Worm (Caenorhabditis elegans): ENCODE results near the gene str-204.

Gene str-204

ce11 chrV:7132248-7132647, 27.2 kb upstream of the str-204 start, which contains the start of gene sre-10:
Gene sre-10 (plus strand): TSS chrV:7132548.
- TF ChIP-seq unc-39 (tag; optimal IDR thresholded peaks at IDR 0.05) = no peak
- no peak for TF ChIP-seq ces-1 (GFP tag; optimal IDR thresholded peaks at IDR 0.05)
- no peak for TF ChIP-seq nhr-2 (tag; optimal IDR thresholded peaks at IDR 0.05)
- TF ChIP-seq lin-32 (GFP tag; optimal IDR thresholded peaks at IDR 0.05) = no peak
- TF ChIP-seq hlh-1 (tag; optimal IDR thresholded peaks at IDR 0.05) = no peak
- TF ChIP-seq ham-2 (GFP tag; optimal IDR thresholded peaks at IDR 0.05) = no peak
- no peak for TF ChIP-seq nhr-12 (tag; optimal IDR thresholded peaks at IDR 0.05)
- no peak for TF ChIP-seq ztf-11 (tag; optimal IDR thresholded peaks at IDR 0.05)
- no peak for TF ChIP-seq mep-1 (tag; optimal IDR thresholded peaks at IDR 0.05)

ce11 chrV:7133963-7134362, 25.5 kb upstream of the str-204 start, which contains the start of gene F10D2.16:
Gene F10D2.16 (plus strand): TSS chrV:7134263.
- no peak for TF ChIP-seq cnd-1 (tag; optimal IDR thresholded peaks at IDR 0.05)
- no peak for TF ChIP-seq pha-4 (tag; optimal IDR thresholded peaks at IDR 0.05)
- no peak for TF ChIP-seq ham-2 (GFP tag; optimal IDR thresholded peaks at IDR 0.05)
- no peak for TF ChIP-seq bed-3 (GFP tag; optimal IDR thresholded peaks at IDR 0.05)
- no peak for TF ChIP-seq lsy-2 (tag; optimal IDR thresholded peaks at IDR 0.05)
- no peak for TF ChIP-seq blmp-1 (tag; optimal IDR thresholded peaks at IDR 0.05)
- no peak for TF ChIP-seq ceh-43 (GFP tag; optimal IDR thresholded peaks at IDR 0.05)
- TF ChIP-seq zip-8 (tag; optimal IDR thresholded peaks at IDR 0.05) = no peak
- TF ChIP-seq nhr-12 (tag; optimal IDR thresholded peaks at IDR 0.05) = no peak
- no peak for TF ChIP-seq unc-120 (tag; optimal IDR thresholded peaks at IDR 0.05; ENCODE audit: poor library complexity, severe bottlenecking)

- TF ChIP-seq ceh-39 (tag; optimal IDR thresholded peaks at IDR 0.05) (no peak), mls-2 (tag; optimal IDR thresholded peaks at IDR 0.05) (no peak), zip-8 (tag; optimal IDR thresholded peaks at IDR 0.05) (no peak), unc-120 (tag; optimal IDR thresholded peaks at IDR 0.05; ENCODE audit: poor library complexity, severe bottlenecking) (no peak), sptf-1 (tag; optimal IDR thresholded peaks at IDR 0.05) (no peak)
Measured at ce11 chrV:7136859-7137258, 22.6 kb upstream of the str-204 start.

- TF ChIP-seq drap-1 (GFP tag; optimal IDR thresholded peaks at IDR 0.05) = no peak
- no peak for TF ChIP-seq sem-2 (GFP tag; optimal IDR thresholded peaks at IDR 0.05)
- no peak for TF ChIP-seq ceh-83 (GFP tag; optimal IDR thresholded peaks at IDR 0.05)
- TF ChIP-seq ces-1 (GFP tag; optimal IDR thresholded peaks at IDR 0.05) = no peak
- TF ChIP-seq nhr-237 (tag; optimal IDR thresholded peaks at IDR 0.05) = no peak
- TF ChIP-seq ceh-43 (GFP tag; optimal IDR thresholded peaks at IDR 0.05) = no peak
- no peak for TF ChIP-seq mls-2 (tag; optimal IDR thresholded peaks at IDR 0.05)
- no peak for TF ChIP-seq nhr-2 (tag; optimal IDR thresholded peaks at IDR 0.05)
- TF ChIP-seq lin-32 (GFP tag; optimal IDR thresholded peaks at IDR 0.05) = no peak
- TF ChIP-seq ceh-39 (tag; optimal IDR thresholded peaks at IDR 0.05) = no peak
- TF ChIP-seq blmp-1 (tag; optimal IDR thresholded peaks at IDR 0.05) = no peak
- TF ChIP-seq lsy-2 (tag; optimal IDR thresholded peaks at IDR 0.05) = no peak
- TF ChIP-seq mep-1 (tag; optimal IDR thresholded peaks at IDR 0.05) = no peak
- TF ChIP-seq zip-8 (tag; optimal IDR thresholded peaks at IDR 0.05) = no peak
- no peak for TF ChIP-seq unc-62 (GFP tag; optimal IDR thresholded peaks at IDR 0.05)
- TF ChIP-seq tbx-8 (GFP tag; optimal IDR thresholded peaks at IDR 0.05) = no peak
- no peak for TF ChIP-seq mab-5 (tag; optimal IDR thresholded peaks at IDR 0.05)
- TF ChIP-seq bed-3 (GFP tag; optimal IDR thresholded peaks at IDR 0.05) = no peak
- TF ChIP-seq unc-120 (tag; optimal IDR thresholded peaks at IDR 0.05; ENCODE audit: poor library complexity, severe bottlenecking) = no peak
Measured at ce11 chrV:7138320-7138719, 21.2 kb upstream of the str-204 start, which contains the start of gene str-112. Gene str-112 (minus strand): TSS chrV:7138420.

- TF ChIP-seq ztf-11 (tag; optimal IDR thresholded peaks at IDR 0.05) = no peak
Measured at ce11 chrV:7140368-7140767, 19.1 kb upstream of the str-204 start.

ce11 chrV:7141864-7142263, 17.6 kb upstream of the str-204 start, which contains the start of gene ugt-40:
Gene ugt-40 (minus strand): TSS chrV:7141964.
- TF ChIP-seq nhr-28 (tag; optimal IDR thresholded peaks at IDR 0.05) = no peak
- no peak for TF ChIP-seq mab-5 (tag; optimal IDR thresholded peaks at IDR 0.05)
- no peak for TF ChIP-seq zip-8 (tag; optimal IDR thresholded peaks at IDR 0.05)
- no peak for TF ChIP-seq mep-1 (tag; optimal IDR thresholded peaks at IDR 0.05)
- TF ChIP-seq hlh-1 (tag; optimal IDR thresholded peaks at IDR 0.05) = no peak
- no peak for TF ChIP-seq ces-1 (GFP tag; optimal IDR thresholded peaks at IDR 0.05)
- TF ChIP-seq unc-120 (tag; optimal IDR thresholded peaks at IDR 0.05; ENCODE audit: poor library complexity, severe bottlenecking) = no peak
- TF ChIP-seq bed-3 (GFP tag; optimal IDR thresholded peaks at IDR 0.05) = no peak
- TF ChIP-seq snpc-4 (tag; optimal IDR thresholded peaks at IDR 0.05) = no peak
- TF ChIP-seq unc-39 (tag; optimal IDR thresholded peaks at IDR 0.05) = no peak
- no peak for TF ChIP-seq nhr-2 (tag; optimal IDR thresholded peaks at IDR 0.05)
- TF ChIP-seq ceh-83 (GFP tag; optimal IDR thresholded peaks at IDR 0.05) = no peak
- no peak for TF ChIP-seq lsy-2 (tag; optimal IDR thresholded peaks at IDR 0.05)
- no peak for TF ChIP-seq M03D4.4 (tag; optimal IDR thresholded peaks at IDR 0.05)
- TF ChIP-seq tbx-8 (GFP tag; optimal IDR thresholded peaks at IDR 0.05) = no peak
- no peak for TF ChIP-seq lin-13 (tag; optimal IDR thresholded peaks at IDR 0.05)
